Worm (Caenorhabditis elegans): ENCODE results near the gene Y37D8A.5.

Gene Y37D8A.5

ce11 chrIII:12821331-12821730 lies 34.0 kb downstream of the Y37D8A.5 start:
- TF ChIP-seq W03F9.2 (tag; optimal IDR thresholded peaks at IDR 0.05) (no peak), dao-5 (tag; optimal IDR thresholded peaks at IDR 0.05) (no peak), him-1 (tag; optimal IDR thresholded peaks at IDR 0.05) (no peak)

ce11 chrIII:12819909-12820308 lies 35.4 kb downstream of the Y37D8A.5 start, which contains the start of the genes Y37D8A.2 and Y37D8A.25:
TSS of gene Y37D8A.2 (plus strand) at chrIII:12820193.
TSS of gene Y37D8A.25 (minus strand) at chrIII:12820253.
- no peak for TF ChIP-seq him-1 (tag; optimal IDR thresholded peaks at IDR 0.05)
- no peak for TF ChIP-seq W03F9.2 (tag; optimal IDR thresholded peaks at IDR 0.05)
- TF ChIP-seq dao-5 (tag; optimal IDR thresholded peaks at IDR 0.05), result no peak

ce11 chrIII:12819148-12819547 lies 36.1 kb downstream of the Y37D8A.5 start:
- no peak for TF ChIP-seq dao-5 (tag; optimal IDR thresholded peaks at IDR 0.05)
- TF ChIP-seq W03F9.2 (tag; optimal IDR thresholded peaks at IDR 0.05), result no peak
- TF ChIP-seq him-1 (tag; optimal IDR thresholded peaks at IDR 0.05), result no peak

- no peak for TF ChIP-seq him-1 (tag; optimal IDR thresholded peaks at IDR 0.05)
- no peak for TF ChIP-seq W03F9.2 (tag; optimal IDR thresholded peaks at IDR 0.05)
- no peak for TF ChIP-seq dao-5 (tag; optimal IDR thresholded peaks at IDR 0.05)
Observed at ce11 chrIII:12818050-12818738, 37.1 kb downstream of the Y37D8A.5 start, which contains the start of gene arx-5. TSS of gene arx-5 (minus strand) at chrIII:12818100.

- TF ChIP-seq him-1 (tag; optimal IDR thresholded peaks at IDR 0.05), result no peak
Observed at ce11 chrIII:12813193-12813592, 42.1 kb downstream of the Y37D8A.5 start, which contains the start of gene BE10.4. TSS of gene BE10.4 (plus strand) at chrIII:12813493.

ce11 chrIII:12807726-12808125 lies 47.6 kb downstream of the Y37D8A.5 start, which contains the start of gene BE10.3:
TSS of gene BE10.3 (plus strand) at chrIII:12808026.
- TF ChIP-seq W03F9.2 (tag; optimal IDR thresholded peaks at IDR 0.05) (no peak), him-1 (tag; optimal IDR thresholded peaks at IDR 0.05) (no peak), dao-5 (tag; optimal IDR thresholded peaks at IDR 0.05) (no peak)

- TF ChIP-seq dao-5 (tag; optimal IDR thresholded peaks at IDR 0.05) (no peak), him-1 (tag; optimal IDR thresholded peaks at IDR 0.05) (no peak), W03F9.2 (tag; optimal IDR thresholded peaks at IDR 0.05) (no peak)
Observed at ce11 chrIII:12806712-12807111, 48.6 kb downstream of the Y37D8A.5 start, which contains the start of gene BE10.5. TSS of gene BE10.5 (minus strand) at chrIII:12806812.

Data from whole organism, L4/young adult.